Fruit fly (Drosophila melanogaster) whole organism, embryonic: Measurements from ENCODE around the gene Sirt4.

Source experiments
- Dll ChIP-seq: fragments of 200-800 bp; sonication (Bioruptor generic); IDR thresholded peaks from 4 replicates; pipeline ENCODE4 v1.3.6; 2022; ENCODE audit warnings: missing biosample characterization, missing genetic modification characterization; ENCODE audit not compliant: partially characterized antibody
- NK7.1 ChIP-seq: fragments of 200-800 bp; sonication (Bioruptor generic); optimal IDR thresholded peaks from 3 replicates; lab custom pipeline; 2016; ENCODE audit warnings: missing biosample characterization, missing genetic modification characterization
- br ChIP-seq: fragments of >200 bp; optimal IDR thresholded peaks from 2 replicates; lab custom pipeline; 2017
- dysf ChIP-seq: fragments of 200-800 bp; sonication (Bioruptor generic); IDR thresholded peaks from 3 replicates; pipeline ENCODE4 v1.3.6; 2022; ENCODE audit warnings: missing biosample characterization, missing genetic modification characterization
- gce ChIP-seq: fragments of 200-800 bp; sonication (Bioruptor generic); IDR thresholded peaks from 3 replicates; pipeline ENCODE4 v1.3.6; 2022; ENCODE audit warnings: missing biosample characterization, missing genetic modification characterization
- mirr ChIP-seq: fragments of 200-800 bp; sonication (Bioruptor generic); optimal IDR thresholded peaks from 3 replicates; lab custom pipeline; 2018; ENCODE audit warnings: missing biosample characterization, mild to moderate bottlenecking, missing genetic modification characterization
- tx ChIP-seq: fragments of 200-800 bp; sonication (Bioruptor generic); optimal IDR thresholded peaks from 2 replicates; lab custom pipeline; 2016; ENCODE audit warnings: missing biosample characterization, missing genetic modification characterization

DNA sequence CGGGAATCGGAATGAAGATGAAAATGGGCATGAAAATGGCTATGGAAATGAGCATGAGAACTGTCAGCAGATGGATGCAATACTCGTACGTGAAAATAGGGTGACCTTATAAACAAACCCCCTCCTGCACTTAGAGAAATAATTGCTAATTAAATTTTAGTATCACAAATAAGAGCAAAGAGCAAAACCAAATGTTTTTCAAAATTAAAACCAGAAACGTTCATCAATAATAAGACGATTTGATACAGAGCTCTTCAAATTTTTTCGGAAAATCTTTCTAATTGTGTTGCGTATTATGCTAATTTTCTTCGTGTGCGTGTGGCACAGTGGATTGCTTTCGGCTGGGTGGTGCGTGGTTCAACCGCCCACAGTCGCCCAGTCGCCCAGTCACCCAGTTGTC lies 19.5 kb downstream of the Sirt4 start:
- TF ChIP-seq br (lab: Kevin White, UChicago) (no peak), Dll (GFP tag; lab: Robert Waterston, UW) (no peak), gce (no peak), NK7.1 (GFP tag; lab: Kevin White, UChicago) (no peak), mirr (GFP tag; lab: Kevin White, UChicago) (no peak), tx (GFP tag; lab: Kevin White, UChicago) (no peak), dysf (GFP tag; lab: Robert Waterston, UW) (no peak)
